Worm (Caenorhabditis elegans): ENCODE data around the gene ugt-58.

The ugt-58 gene

DNA sequence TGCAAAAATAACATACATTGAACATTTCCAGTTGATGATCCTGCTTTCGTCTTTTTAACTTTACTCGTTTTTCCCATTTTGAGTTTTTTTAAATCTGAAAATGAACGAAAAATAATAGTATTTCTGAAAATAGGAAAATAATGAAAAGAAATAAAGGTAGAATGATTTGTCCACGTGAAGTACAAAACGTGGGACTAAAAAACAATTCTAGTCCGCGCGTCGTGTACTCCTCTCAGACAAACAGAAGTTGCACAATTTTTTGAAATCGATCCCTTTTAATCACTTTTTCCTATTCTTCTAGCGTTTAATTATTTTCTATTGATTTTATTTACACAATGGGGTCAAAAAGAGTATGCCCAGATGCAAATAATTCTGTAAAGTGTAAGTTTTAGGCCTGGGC lies 4.5 kb upstream of the ugt-58 start, which contains the start of the genes E02H1.1 and tag-124 (continued):
- TF ChIP-seq unc-62 (GFP tag; optimal IDR thresholded peaks at IDR 0.05) = no peak
- TF ChIP-seq nhr-77 (tag; optimal IDR thresholded peaks at IDR 0.05) = no peak
- peak; percentile 27 for TF ChIP-seq fos-1 (tag; optimal IDR thresholded peaks at IDR 0.05)
- no peak for TF ChIP-seq nhr-12 (tag; optimal IDR thresholded peaks at IDR 0.05)
- TF ChIP-seq ceh-16 (tag; optimal IDR thresholded peaks at IDR 0.05) = no peak
- TF ChIP-seq mbf-1 (tag; optimal IDR thresholded peaks at IDR 0.05) = no peak
- no peak for TF ChIP-seq zag-1 (tag; optimal IDR thresholded peaks at IDR 0.05)
- TF ChIP-seq nhr-10 (tag; optimal IDR thresholded peaks at IDR 0.05) = no peak
- no peak for TF ChIP-seq nhr-23 (tag; optimal IDR thresholded peaks at IDR 0.05)
- peak; percentile 66 for TF ChIP-seq nhr-21 (tag; optimal IDR thresholded peaks at IDR 0.05)
- TF ChIP-seq ztf-1 (GFP tag; conservative IDR thresholded peaks at IDR 0.05) = no peak
- TF ChIP-seq alr-1 (tag; optimal IDR thresholded peaks at IDR 0.05) = no peak
- TF ChIP-seq dmd-4 (tag; optimal IDR thresholded peaks at IDR 0.05) = no peak
- TF ChIP-seq blmp-1 (tag; optimal IDR thresholded peaks at IDR 0.05; ENCODE audit: insufficient read depth) = peak; percentile 12
- no peak for TF ChIP-seq ama-1 (optimal IDR thresholded peaks at IDR 0.05)
- peak; percentile 38 for TF ChIP-seq egl-27 (tag; optimal IDR thresholded peaks at IDR 0.05)
- TF ChIP-seq nhr-25 (tag; optimal IDR thresholded peaks at IDR 0.05) = peak; percentile 77
- peak; percentile 69 for TF ChIP-seq mab-5 (tag; optimal IDR thresholded peaks at IDR 0.05)

DNA sequence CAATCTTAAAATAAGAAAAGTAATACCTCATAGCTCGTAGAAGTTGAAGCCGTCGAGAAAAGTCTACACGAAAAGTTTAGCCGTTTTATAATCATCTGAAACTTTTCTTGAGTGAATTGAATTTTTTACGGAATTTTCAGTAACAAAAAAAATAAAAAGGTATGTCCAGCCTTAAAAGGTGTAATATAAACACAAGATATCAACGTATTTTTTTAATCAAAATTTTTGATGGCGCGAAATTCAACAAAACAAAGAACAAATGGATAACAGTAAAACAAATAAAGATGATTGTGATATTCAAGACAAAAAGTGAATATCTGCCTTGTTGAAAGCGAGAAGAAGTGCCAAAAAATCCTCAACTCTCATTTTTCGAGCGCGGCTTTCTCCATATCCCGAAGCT lies 3.1 kb upstream of the ugt-58 start, which contains the start of gene eral-1:
Gene eral-1, minus strand, starts transcription at position 101 of the 400 bp plus-strand sequence.
- TF ChIP-seq ztf-1 (GFP tag; conservative IDR thresholded peaks at IDR 0.05) = no peak
- TF ChIP-seq lin-11 (tag; optimal IDR thresholded peaks at IDR 0.05) = no peak
- TF ChIP-seq R02D3.7 (tag; optimal IDR thresholded peaks at IDR 0.05) = no peak
- TF ChIP-seq unc-62 (GFP tag; optimal IDR thresholded peaks at IDR 0.05) = no peak
- TF ChIP-seq lin-39 (tag; optimal IDR thresholded peaks at IDR 0.05) = no peak
- TF ChIP-seq nhr-11 (tag; optimal IDR thresholded peaks at IDR 0.05) = no peak
- no peak for TF ChIP-seq blmp-1 (tag; optimal IDR thresholded peaks at IDR 0.05; ENCODE audit: insufficient read depth)
- TF ChIP-seq sma-3 (GFP tag; optimal IDR thresholded peaks at IDR 0.05) = no peak
- no peak for TF ChIP-seq alr-1 (tag; optimal IDR thresholded peaks at IDR 0.05)
- TF ChIP-seq nhr-129 (tag; optimal IDR thresholded peaks at IDR 0.05) = no peak
- TF ChIP-seq nhr-25 (tag; optimal IDR thresholded peaks at IDR 0.05) = no peak
- no peak for TF ChIP-seq elt-3 (tag; optimal IDR thresholded peaks at IDR 0.05)
- TF ChIP-seq snpc-4 (tag; optimal IDR thresholded peaks at IDR 0.05) = no peak
- no peak for TF ChIP-seq aly-2 (tag; optimal IDR thresholded peaks at IDR 0.05)
- TF ChIP-seq zag-1 (tag; optimal IDR thresholded peaks at IDR 0.05) = no peak

DNA sequence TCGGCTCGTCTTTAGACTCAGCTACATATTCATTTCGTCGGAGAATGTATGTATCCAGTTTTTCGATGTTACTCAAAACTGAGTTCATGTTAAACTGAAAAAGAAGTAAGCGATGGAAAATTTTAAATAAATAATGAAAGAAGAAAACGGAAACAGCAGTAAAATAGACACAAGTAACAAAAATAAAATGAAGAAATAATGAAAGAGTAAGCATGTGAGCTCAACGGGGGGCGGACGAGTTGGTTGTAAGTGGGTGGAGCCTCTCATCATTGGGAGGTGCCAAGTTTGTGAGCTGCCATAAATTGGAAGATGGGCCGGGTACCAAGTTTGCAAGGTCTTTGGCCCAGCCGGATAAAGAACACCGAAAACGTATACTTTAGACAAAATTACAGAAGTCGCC lies 3.1 kb downstream of the ugt-58 start, which contains the start of gene wee-1.1:
Gene wee-1.1, minus strand, starts transcription at position 101 of the 400 bp plus-strand sequence.
- no peak for TF ChIP-seq lsy-2 (tag; optimal IDR thresholded peaks at IDR 0.05)
- TF ChIP-seq unc-62 (GFP tag; optimal IDR thresholded peaks at IDR 0.05) = no peak
- TF ChIP-seq C34F6.9 (tag; optimal IDR thresholded peaks at IDR 0.05) = no peak
- no peak for TF ChIP-seq ztf-1 (GFP tag; conservative IDR thresholded peaks at IDR 0.05)
- TF ChIP-seq elt-3 (tag; optimal IDR thresholded peaks at IDR 0.05) = no peak
- TF ChIP-seq gmeb-1 (tag; optimal IDR thresholded peaks at IDR 0.05) = no peak
- TF ChIP-seq mab-5 (tag; optimal IDR thresholded peaks at IDR 0.05) = no peak
- TF ChIP-seq unc-55 (GFP tag; optimal IDR thresholded peaks at IDR 0.05) = no peak
- TF ChIP-seq elt-1 (tag; optimal IDR thresholded peaks at IDR 0.05) = no peak
- TF ChIP-seq nhr-11 (tag; optimal IDR thresholded peaks at IDR 0.05) = no peak
- TF ChIP-seq nhr-10 (tag; optimal IDR thresholded peaks at IDR 0.05) = no peak
- no peak for TF ChIP-seq fos-1 (tag; optimal IDR thresholded peaks at IDR 0.05)
- no peak for TF ChIP-seq unc-39 (tag; optimal IDR thresholded peaks at IDR 0.05)
- no peak for TF ChIP-seq F13H6.1 (tag; optimal IDR thresholded peaks at IDR 0.05)
- TF ChIP-seq nhr-23 (tag; optimal IDR thresholded peaks at IDR 0.05) = no peak

DNA sequence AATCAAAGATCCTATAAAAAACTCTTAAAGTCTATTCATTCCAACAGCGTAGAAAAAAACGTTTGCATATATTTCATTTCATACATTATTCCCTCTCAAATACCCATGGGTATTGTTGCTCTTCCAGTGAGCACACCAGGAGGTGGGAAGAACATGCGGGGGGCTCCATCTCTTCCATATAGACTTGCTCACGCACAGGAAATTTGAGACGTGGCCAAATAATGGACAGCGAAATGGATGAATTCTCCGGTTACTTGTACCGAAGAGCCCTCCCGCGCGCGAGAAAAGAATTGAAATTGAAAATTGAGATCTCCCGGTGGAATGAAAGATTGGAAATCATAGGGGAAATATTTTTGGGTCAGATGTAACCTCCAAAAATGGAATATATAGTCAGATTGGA lies 9.0 kb downstream of the ugt-58 start:
- TF ChIP-seq F13H6.1 (tag; optimal IDR thresholded peaks at IDR 0.05) = peak; percentile 6
- no peak for TF ChIP-seq elt-3 (tag; optimal IDR thresholded peaks at IDR 0.05)
- TF ChIP-seq skn-1 (tag; optimal IDR thresholded peaks at IDR 0.05) = no peak

DNA sequence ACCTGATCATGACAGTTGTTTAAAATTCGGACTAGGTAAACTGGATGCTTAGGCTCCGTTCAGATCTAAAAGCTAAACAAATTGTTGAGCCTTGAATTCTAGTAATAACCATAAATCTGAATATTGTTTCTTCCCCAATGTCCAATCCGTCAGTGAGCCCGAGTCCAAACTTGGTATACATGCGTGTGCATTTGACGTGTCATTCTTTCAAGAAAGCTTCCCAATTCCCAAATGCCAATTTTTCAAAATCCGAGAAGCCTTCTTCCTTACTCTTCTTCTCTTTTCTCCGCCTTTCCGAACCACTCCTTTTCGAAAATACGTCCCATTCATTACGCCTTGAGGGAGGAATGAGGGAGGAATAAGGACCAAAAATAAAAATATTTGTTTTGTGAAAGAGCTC lies 9.9 kb downstream of the ugt-58 start:
- TF ChIP-seq elt-3 (tag; optimal IDR thresholded peaks at IDR 0.05) = no peak
- TF ChIP-seq elt-1 (tag; optimal IDR thresholded peaks at IDR 0.05) = no peak
- TF ChIP-seq mab-5 (tag; optimal IDR thresholded peaks at IDR 0.05) = peak; percentile 74
- TF ChIP-seq zag-1 (tag; optimal IDR thresholded peaks at IDR 0.05) = no peak
- TF ChIP-seq crh-2 (tag; optimal IDR thresholded peaks at IDR 0.05) = peak; percentile 14

Data from whole organism, L2 larva.